Worm (Caenorhabditis elegans) whole organism, early embryonic: ENCODE results near the gene clec-35.

Source experiments
- B0310.2 ChIP-seq: sonication (generic microtip); optimal IDR thresholded peaks from 2 replicates; lab custom pipeline; 2016; ENCODE audit warnings: mild to moderate bottlenecking, missing genetic modification characterization, missing compliant biosample characterization
- aly-1 ChIP-seq: sonication (generic microtip); optimal IDR thresholded peaks from 2 replicates; lab custom pipeline; 2016; ENCODE audit warnings: missing genetic modification characterization, missing compliant biosample characterization
- ama-1 ChIP-seq: fragments of 150-350 bp; optimal IDR thresholded peaks from 2 replicates; lab custom pipeline; 2014
- ets-7 ChIP-seq: sonication (generic microtip); optimal IDR thresholded peaks from 2 replicates; lab custom pipeline; 2016; ENCODE audit warnings: missing genotype, missing genetic modification characterization, missing compliant biosample characterization
- scrt-1 ChIP-seq: fragments of 200-800 bp; sonication (Bioruptor generic); IDR thresholded peaks from 2 replicates; pipeline ENCODE4 v1.3.6; 2022; ENCODE audit warnings: missing genetic modification characterization, missing compliant biosample characterization

ce11 chrV:16871387-16871786 lies 17.5 kb upstream of the clec-35 start, which contains the start of gene thn-4:
- TF ChIP-seq ama-1 (lab: Kevin White, UChicago) (no peak), aly-1 (tag; lab: Kevin White, UChicago) (no peak), scrt-1 (no peak), B0310.2 (tag; lab: Kevin White, UChicago) (no peak), ets-7 (tag; lab: Kevin White, UChicago) (no peak)
